Worm (Caenorhabditis elegans) whole organism, late embryonic: ENCODE results near the gene F53F4.18.
A peak's percentile ranks its signal among the peaks of the same experiment; 100 is the strongest.

Experiments used
- C08G9.2 ChIP-seq: sonication (generic microtip); optimal IDR thresholded peaks from 2 replicates; lab custom pipeline; 2016; ENCODE audit warnings: mild to moderate bottlenecking, missing genetic modification characterization, moderate library complexity, missing compliant biosample characterization
- C38D4.7 ChIP-seq: fragments of 200-800 bp; sonication (Bioruptor generic); optimal IDR thresholded peaks from 2 replicates; lab custom pipeline; 2018; ENCODE audit warnings: mild to moderate bottlenecking, missing genetic modification characterization, moderate library complexity, missing compliant biosample characterization
- K02D7.2 ChIP-seq: sonication (generic microtip); optimal IDR thresholded peaks from 2 replicates; lab custom pipeline; 2017; ENCODE audit warnings: mild to moderate bottlenecking, missing genetic modification characterization, missing compliant biosample characterization
- T23F11.4 ChIP-seq: fragments of 200-800 bp; sonication (Bioruptor generic); optimal IDR thresholded peaks from 2 replicates; lab custom pipeline; 2018; ENCODE audit warnings: mild to moderate bottlenecking, missing genetic modification characterization, missing compliant biosample characterization
- Y22D7AL.16 ChIP-seq: sonication (generic microtip); optimal IDR thresholded peaks from 2 replicates; lab custom pipeline; 2016; ENCODE audit warnings: missing genetic modification characterization, missing compliant biosample characterization
- ahr-1 ChIP-seq: sonication (generic microtip); optimal IDR thresholded peaks from 2 replicates; lab custom pipeline; 2016; ENCODE audit warnings: missing genetic modification characterization, missing compliant biosample characterization
- ama-1 ChIP-seq: fragments of 150-350 bp; optimal IDR thresholded peaks from 2 replicates; lab custom pipeline; 2014
- ceh-14 ChIP-seq: sonication (generic microtip); optimal IDR thresholded peaks from 2 replicates; lab custom pipeline; 2016; ENCODE audit warnings: missing genotype, missing genetic modification characterization, missing compliant biosample characterization
- ceh-24 ChIP-seq: sonication (generic microtip); optimal IDR thresholded peaks from 2 replicates; lab custom pipeline; 2016; ENCODE audit warnings: mild to moderate bottlenecking, missing genetic modification characterization, missing compliant biosample characterization
- ceh-30 ChIP-seq: fragments of 150-350 bp; optimal IDR thresholded peaks from 2 replicates; lab custom pipeline; 2014; ENCODE audit warnings: missing biosample characterization, missing genetic modification characterization
- ceh-31 ChIP-seq: sonication (generic microtip); optimal IDR thresholded peaks from 2 replicates; lab custom pipeline; 2016; ENCODE audit warnings: missing genetic modification characterization, missing compliant biosample characterization
- ceh-34 ChIP-seq: sonication (generic microtip); optimal IDR thresholded peaks from 2 replicates; lab custom pipeline; 2016; ENCODE audit warnings: mild to moderate bottlenecking, missing genetic modification characterization, missing compliant biosample characterization
- ceh-45 ChIP-seq: fragments of 200-800 bp; sonication (Bioruptor generic); IDR thresholded peaks from 2 replicates; pipeline ENCODE4 v1.3.6; 2022; ENCODE audit warnings: missing genetic modification reagents, missing genetic modification characterization, missing compliant biosample characterization
- ceh-6 ChIP-seq: fragments of 200-800 bp; sonication (Bioruptor generic); optimal IDR thresholded peaks from 2 replicates; lab custom pipeline; 2018; ENCODE audit warnings: mild to moderate bottlenecking, missing genetic modification characterization, missing compliant biosample characterization
- ceh-9 ChIP-seq: sonication (generic microtip); optimal IDR thresholded peaks from 2 replicates; lab custom pipeline; 2016; ENCODE audit warnings: mild to moderate bottlenecking, missing genetic modification characterization, inconsistent platforms, missing compliant biosample characterization
- che-1 ChIP-seq: sonication (generic microtip); optimal IDR thresholded peaks from 2 replicates; lab custom pipeline; 2016; ENCODE audit warnings: mild to moderate bottlenecking, missing genetic modification characterization, missing compliant biosample characterization
- dmd-4 ChIP-seq: sonication (generic microtip); optimal IDR thresholded peaks from 2 replicates; lab custom pipeline; 2016; ENCODE audit warnings: borderline replicate concordance, missing genetic modification characterization, missing compliant biosample characterization
- elt-2 ChIP-seq: sonication (generic microtip); optimal IDR thresholded peaks from 2 replicates; lab custom pipeline; 2016; ENCODE audit warnings: missing genetic modification reagents, missing genetic modification characterization, missing compliant biosample characterization
- elt-4 ChIP-seq: sonication (generic microtip); optimal IDR thresholded peaks from 2 replicates; lab custom pipeline; 2016; ENCODE audit warnings: missing genetic modification characterization, missing compliant biosample characterization
- fax-1 ChIP-seq: sonication (generic microtip); optimal IDR thresholded peaks from 2 replicates; lab custom pipeline; 2016; ENCODE audit warnings: missing genotype, missing genetic modification characterization, missing compliant biosample characterization
- fkh-6 ChIP-seq: sonication (generic microtip); optimal IDR thresholded peaks from 2 replicates; lab custom pipeline; 2016; ENCODE audit warnings: missing genetic modification characterization, missing compliant biosample characterization
- gmeb-2 ChIP-seq: sonication (generic microtip); optimal IDR thresholded peaks from 2 replicates; lab custom pipeline; 2016; ENCODE audit warnings: missing genetic modification characterization, inconsistent platforms, missing compliant biosample characterization
- hlh-13 ChIP-seq: fragments of 200-800 bp; sonication (Bioruptor generic); optimal IDR thresholded peaks from 2 replicates; lab custom pipeline; 2018; ENCODE audit warnings: mild to moderate bottlenecking, missing genetic modification characterization, missing compliant biosample characterization
- hlh-15 ChIP-seq: sonication (generic microtip); optimal IDR thresholded peaks from 2 replicates; lab custom pipeline; 2016; ENCODE audit warnings: missing genetic modification characterization, missing compliant biosample characterization
- hlh-6 ChIP-seq: sonication (generic microtip); optimal IDR thresholded peaks from 2 replicates; lab custom pipeline; 2016; ENCODE audit warnings: missing genotype, missing genetic modification characterization, missing compliant biosample characterization
- hlh-8 ChIP-seq: sonication (generic microtip); optimal IDR thresholded peaks from 2 replicates; lab custom pipeline; 2016; ENCODE audit warnings: missing genotype, missing genetic modification characterization, missing compliant biosample characterization
- lin-11 ChIP-seq: fragments of 200-800 bp; sonication (Bioruptor generic); optimal IDR thresholded peaks from 2 replicates; lab custom pipeline; 2018; ENCODE audit warnings: mild to moderate bottlenecking, missing genetic modification characterization, missing compliant biosample characterization
- mec-3 ChIP-seq: sonication (generic microtip); optimal IDR thresholded peaks from 2 replicates; lab custom pipeline; 2016; ENCODE audit warnings: borderline replicate concordance, missing genetic modification characterization, missing compliant biosample characterization
- nfya-1 ChIP-seq: sonication (generic microtip); optimal IDR thresholded peaks from 2 replicates; lab custom pipeline; 2017; ENCODE audit warnings: missing genetic modification characterization, mild to moderate bottlenecking, missing compliant biosample characterization, antibody characterized with exemption, moderate library complexity
- nhr-232 ChIP-seq: sonication (generic microtip); optimal IDR thresholded peaks from 2 replicates; lab custom pipeline; 2016; ENCODE audit warnings: missing genetic modification characterization, missing compliant biosample characterization
- odd-2 ChIP-seq: sonication (generic microtip); optimal IDR thresholded peaks from 2 replicates; lab custom pipeline; 2017; ENCODE audit warnings: antibody characterized with exemption, mild to moderate bottlenecking, missing genetic modification characterization, missing compliant biosample characterization
- pat-9 ChIP-seq: fragments of 200-800 bp; sonication (Bioruptor generic); optimal IDR thresholded peaks from 2 replicates; lab custom pipeline; 2018; ENCODE audit warnings: mild to moderate bottlenecking, missing genetic modification characterization, moderate library complexity, missing compliant biosample characterization
- pax-1 ChIP-seq: fragments of 150-350 bp; optimal IDR thresholded peaks from 2 replicates; lab custom pipeline; 2014; ENCODE audit warnings: missing biosample characterization, missing genetic modification characterization
- pha-2 ChIP-seq: sonication (generic microtip); optimal IDR thresholded peaks from 2 replicates; lab custom pipeline; 2017; ENCODE audit warnings: mild to moderate bottlenecking, missing genetic modification characterization, missing compliant biosample characterization
- pqm-1 ChIP-seq: sonication (generic microtip); optimal IDR thresholded peaks from 2 replicates; lab custom pipeline; 2016; ENCODE audit warnings: missing genetic modification characterization, missing compliant biosample characterization
- ref-2 ChIP-seq: sonication (generic microtip); optimal IDR thresholded peaks from 2 replicates; lab custom pipeline; 2016; ENCODE audit warnings: missing genetic modification characterization, missing compliant biosample characterization
- sdc-2 ChIP-seq: sonication (generic microtip); optimal IDR thresholded peaks from 2 replicates; lab custom pipeline; 2016; ENCODE audit warnings: missing genotype, missing genetic modification characterization, missing compliant biosample characterization
- sox-2 ChIP-seq: fragments of 200-800 bp; sonication (Bioruptor generic); IDR thresholded peaks from 2 replicates; pipeline ENCODE4 v1.3.6; 2022; ENCODE audit warnings: missing genetic modification reagents, missing genetic modification characterization, missing compliant biosample characterization
- sox-4 ChIP-seq: sonication (generic microtip); optimal IDR thresholded peaks from 2 replicates; lab custom pipeline; 2017; ENCODE audit warnings: mild to moderate bottlenecking, missing genetic modification characterization, inconsistent platforms, missing compliant biosample characterization
- tbx-2 ChIP-seq: sonication (generic microtip); optimal IDR thresholded peaks from 2 replicates; lab custom pipeline; 2016; ENCODE audit warnings: missing genetic modification characterization, missing compliant biosample characterization
- tbx-7 ChIP-seq: sonication (generic microtip); optimal IDR thresholded peaks from 2 replicates; lab custom pipeline; 2016; ENCODE audit warnings: missing genotype, missing genetic modification characterization, missing compliant biosample characterization
- ttx-3 ChIP-seq: sonication (generic microtip); optimal IDR thresholded peaks from 2 replicates; lab custom pipeline; 2016; ENCODE audit warnings: missing genetic modification reagents, missing genetic modification characterization, missing compliant biosample characterization
- unc-42 ChIP-seq: sonication (generic microtip); optimal IDR thresholded peaks from 2 replicates; lab custom pipeline; 2016; ENCODE audit warnings: missing genotype, missing genetic modification characterization, missing compliant biosample characterization
- zip-5 ChIP-seq: sonication (generic microtip); optimal IDR thresholded peaks from 2 replicates; lab custom pipeline; 2016; ENCODE audit warnings: missing genetic modification characterization, missing compliant biosample characterization

F53F4.18 gene

DNA sequence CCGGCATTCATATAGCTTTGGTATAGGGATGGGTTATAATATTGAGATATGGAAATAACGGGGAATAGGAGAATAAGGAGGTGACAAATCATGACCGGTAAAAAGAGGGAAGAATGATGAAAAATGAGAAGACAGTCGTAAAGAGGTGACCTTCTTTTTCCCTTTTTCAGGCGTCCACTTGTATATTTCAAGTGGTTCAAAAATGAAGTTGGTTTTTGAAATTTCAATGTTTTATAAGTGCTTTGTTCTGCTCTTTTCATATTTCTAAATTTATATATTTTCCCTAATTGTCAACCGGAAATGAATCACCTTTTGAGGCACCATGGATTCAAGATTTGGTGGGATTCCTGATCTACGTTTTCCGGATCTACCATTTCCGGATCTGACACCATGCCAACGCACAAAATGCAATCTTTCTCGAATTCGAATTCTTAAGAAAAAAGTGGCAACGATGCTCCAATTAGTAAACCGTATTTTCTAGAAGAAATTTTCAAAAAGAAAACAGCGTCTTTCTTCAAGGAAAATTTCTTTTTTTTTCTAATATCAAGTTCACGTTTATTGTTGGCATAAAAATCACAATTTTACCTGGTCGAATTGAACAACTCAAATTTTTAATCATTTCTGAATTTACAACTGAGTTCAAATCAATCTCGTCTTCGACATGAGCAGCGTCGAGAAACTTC lies at the start of gene F53F4.18, which contains the start of gene F53F4.2:
F53F4.18 (plus strand) TSS at position 633 of the 683 bp plus-strand sequence.
F53F4.2 (minus strand) TSS at position 101 of the 683 bp plus-strand sequence.
- no peak for TF ChIP-seq elt-2
- no peak for TF ChIP-seq ceh-45 (GFP tag; lab: Robert Waterston, UW)
- TF ChIP-seq hlh-13 (GFP tag; lab: Kevin White, UChicago) = no peak
- no peak for TF ChIP-seq mec-3
- TF ChIP-seq sdc-2 (tag; lab: Kevin White, UChicago) = no peak
- TF ChIP-seq lin-11 = no peak
- TF ChIP-seq fkh-6 = no peak
- no peak for TF ChIP-seq ahr-1 (tag; lab: Kevin White, UChicago)
- TF ChIP-seq Y22D7AL.16 (tag; lab: Kevin White, UChicago) = no peak

DNA sequence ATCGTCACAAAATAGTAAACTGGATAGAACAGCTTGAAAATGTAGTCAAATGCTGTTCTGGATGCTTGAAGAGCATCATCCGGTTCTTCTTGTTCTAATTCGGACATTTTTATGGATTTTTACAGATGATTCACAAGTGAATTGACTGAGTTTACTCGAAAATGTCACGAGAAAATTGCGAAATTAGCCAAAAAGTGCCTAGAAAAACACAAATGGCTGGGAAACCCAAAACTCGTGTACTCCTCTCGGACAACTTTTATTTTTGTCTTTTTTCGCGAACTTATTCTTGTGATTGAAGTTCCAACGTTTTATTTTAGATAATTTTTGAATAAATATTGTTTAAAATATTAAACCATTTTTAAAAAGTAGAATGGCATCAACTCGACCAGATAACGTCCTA lies 38.3 kb upstream of the F53F4.18 start, which contains the start of the genes C56A3.4 and C56A3.5:
C56A3.4 (minus strand) TSS at position 154 of the 400 bp plus-strand sequence.
C56A3.5 (plus strand) TSS at position 367 of the 400 bp plus-strand sequence.
- TF ChIP-seq mec-3 (no peak), zip-5 (no peak), pha-2 (tag; lab: Kevin White, UChicago) (no peak), ceh-31 (tag; lab: Kevin White, UChicago) (peak; percentile 16)

DNA sequence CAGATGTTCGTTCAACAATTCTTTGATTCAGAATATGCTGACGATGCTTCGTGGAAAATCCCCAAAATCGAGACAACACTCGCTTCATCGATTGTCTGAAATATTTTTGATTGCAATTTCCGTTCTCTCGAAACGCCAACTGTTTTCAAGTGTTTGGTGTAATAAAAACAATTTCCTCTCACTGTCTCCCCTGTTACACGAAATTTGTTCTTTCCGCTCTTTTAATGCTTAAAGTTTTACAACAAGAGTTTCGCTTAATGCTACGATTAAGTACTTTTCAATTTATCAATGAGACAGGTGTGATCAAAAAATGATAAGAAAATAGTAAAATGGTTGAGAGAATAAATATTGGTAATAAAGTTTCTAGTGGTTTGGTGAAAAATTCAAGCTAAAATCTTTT lies 33.6 kb upstream of the F53F4.18 start, which contains the start of gene C56A3.6:
C56A3.6 (minus strand) TSS at position 101 of the 400 bp plus-strand sequence.
- TF ChIP-seq elt-4 (tag; lab: Kevin White, UChicago) (no peak), T23F11.4 (GFP tag; lab: Kevin White, UChicago) (no peak)

DNA sequence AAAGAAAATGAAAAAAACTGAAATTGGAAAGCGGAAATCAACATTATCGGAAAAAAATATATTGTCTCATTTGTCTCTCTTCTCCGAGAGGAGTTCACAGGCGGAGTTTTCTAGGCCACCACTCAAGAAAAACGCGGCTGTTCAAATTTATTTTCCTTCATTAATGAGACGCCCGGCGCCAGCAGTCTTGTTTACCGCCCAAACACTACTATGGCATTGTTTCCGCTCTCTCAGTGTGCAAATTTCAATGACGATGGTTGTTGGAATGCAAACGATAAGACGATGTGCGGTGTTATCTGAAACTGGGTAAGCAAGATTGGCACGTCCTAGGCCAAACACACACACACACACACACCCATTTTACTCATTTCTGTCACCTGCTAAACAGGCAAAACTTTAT lies 33.2 kb upstream of the F53F4.18 start, which contains the start of gene cav-2:
cav-2 (plus strand) TSS at position 359 of the 400 bp plus-strand sequence.
- TF ChIP-seq ceh-45 (GFP tag; lab: Robert Waterston, UW) (no peak), ref-2 (tag; lab: Kevin White, UChicago) (peak; percentile 82), tbx-7 (peak; percentile 86), hlh-6 (tag; lab: Kevin White, UChicago) (no peak), sox-2 (no peak), hlh-8 (tag; lab: Kevin White, UChicago) (peak; percentile 55), lin-11 (no peak), ceh-24 (no peak), elt-4 (tag; lab: Kevin White, UChicago) (no peak), ahr-1 (tag; lab: Kevin White, UChicago) (no peak), hlh-13 (GFP tag; lab: Kevin White, UChicago) (no peak), ceh-34 (peak; percentile 46), ceh-30 (tag; lab: Kevin White, UChicago) (no peak), gmeb-2 (tag; lab: Kevin White, UChicago) (no peak), ama-1 (lab: Kevin White, UChicago) (no peak), dmd-4 (tag; lab: Kevin White, UChicago) (no peak), che-1 (tag; lab: Kevin White, UChicago) (no peak), tbx-2 (tag; lab: Kevin White, UChicago) (peak; percentile 66), odd-2 (no peak), ceh-9 (tag; lab: Kevin White, UChicago) (no peak), C38D4.7 (GFP tag; lab: Kevin White, UChicago) (no peak), pax-1 (tag; lab: Kevin White, UChicago) (no peak), elt-2 (peak; percentile 81), nfya-1 (tag; lab: Kevin White, UChicago) (peak; percentile 26), hlh-15 (tag; lab: Kevin White, UChicago) (no peak), pqm-1 (peak; percentile 86), nhr-232 (tag; lab: Kevin White, UChicago) (no peak), ttx-3 (tag; lab: Kevin White, UChicago) (no peak), zip-5 (peak; percentile 68), unc-42 (tag; lab: Kevin White, UChicago) (peak; percentile 72), ceh-31 (tag; lab: Kevin White, UChicago) (peak; percentile 89), C08G9.2 (peak; percentile 97), fkh-6 (peak; percentile 41), sox-4 (tag; lab: Kevin White, UChicago) (no peak), K02D7.2 (tag; lab: Kevin White, UChicago) (no peak), ceh-6 (GFP tag; lab: Kevin White, UChicago) (no peak), fax-1 (tag; lab: Kevin White, UChicago) (peak; percentile 41), ceh-14 (tag; lab: Kevin White, UChicago) (peak; percentile 63), pat-9 (no peak)
